Worm (Caenorhabditis elegans): ENCODE results near the gene srx-60.

- TF ChIP-seq ceh-27 (GFP tag; optimal IDR thresholded peaks at IDR 0.05) (no peak), atf-7 (tag; optimal IDR thresholded peaks at IDR 0.05) (no peak)
Measured at ce11 chrV:7356684-7357083, 44.0 kb upstream of the srx-60 start, which contains the start of gene C03G6.21.

All from whole organism, young adult.